Worm (Caenorhabditis elegans) whole organism, mixed stage, embryonic: ENCODE results near the gene unc-53.

Experiments
- lin-13 ChIP-seq: fragments of 150-350 bp; optimal IDR thresholded peaks from 2 replicates; lab custom pipeline; 2014; ENCODE audit warnings: missing biosample characterization, missing genetic modification characterization
- lsy-2 ChIP-seq: fragments of 150-350 bp; optimal IDR thresholded peaks from 2 replicates; lab custom pipeline; 2014; ENCODE audit warnings: missing biosample characterization, missing genetic modification characterization
- mab-5 ChIP-seq: fragments of 150-350 bp; optimal IDR thresholded peaks from 2 replicates; lab custom pipeline; 2014; ENCODE audit warnings: missing biosample characterization, missing genetic modification characterization
- nhr-237 ChIP-seq: fragments of 150-350 bp; optimal IDR thresholded peaks from 2 replicates; lab custom pipeline; 2014; ENCODE audit warnings: missing biosample characterization, missing genetic modification characterization
- pha-4 ChIP-seq: fragments of 150-350 bp; optimal IDR thresholded peaks from 2 replicates; lab custom pipeline; 2018; ENCODE audit warnings: missing biosample characterization, missing genetic modification reagents, missing genetic modification characterization
- ztf-11 ChIP-seq: fragments of 150-350 bp; optimal IDR thresholded peaks from 2 replicates; lab custom pipeline; 2014; ENCODE audit warnings: missing biosample characterization, missing genetic modification characterization

ce11 chrII:11041846-11042262 is 47.4 kb downstream of the unc-53 start:
- TF ChIP-seq lsy-2 (tag; lab: Kevin White, UChicago): no peak
- TF ChIP-seq mab-5 (tag; lab: Kevin White, UChicago): no peak
- TF ChIP-seq ztf-11: no peak
- TF ChIP-seq nhr-237 (tag; lab: Kevin White, UChicago): no peak
- TF ChIP-seq pha-4 (tag; lab: Kevin White, UChicago): no peak
- TF ChIP-seq lin-13 (tag; lab: Kevin White, UChicago): no peak
